Fruit fly (Drosophila melanogaster): ENCODE data around the gene ERp44.
A peak's percentile ranks its signal among the peaks of the same experiment; 100 is the strongest.

ERp44 gene

DNA sequence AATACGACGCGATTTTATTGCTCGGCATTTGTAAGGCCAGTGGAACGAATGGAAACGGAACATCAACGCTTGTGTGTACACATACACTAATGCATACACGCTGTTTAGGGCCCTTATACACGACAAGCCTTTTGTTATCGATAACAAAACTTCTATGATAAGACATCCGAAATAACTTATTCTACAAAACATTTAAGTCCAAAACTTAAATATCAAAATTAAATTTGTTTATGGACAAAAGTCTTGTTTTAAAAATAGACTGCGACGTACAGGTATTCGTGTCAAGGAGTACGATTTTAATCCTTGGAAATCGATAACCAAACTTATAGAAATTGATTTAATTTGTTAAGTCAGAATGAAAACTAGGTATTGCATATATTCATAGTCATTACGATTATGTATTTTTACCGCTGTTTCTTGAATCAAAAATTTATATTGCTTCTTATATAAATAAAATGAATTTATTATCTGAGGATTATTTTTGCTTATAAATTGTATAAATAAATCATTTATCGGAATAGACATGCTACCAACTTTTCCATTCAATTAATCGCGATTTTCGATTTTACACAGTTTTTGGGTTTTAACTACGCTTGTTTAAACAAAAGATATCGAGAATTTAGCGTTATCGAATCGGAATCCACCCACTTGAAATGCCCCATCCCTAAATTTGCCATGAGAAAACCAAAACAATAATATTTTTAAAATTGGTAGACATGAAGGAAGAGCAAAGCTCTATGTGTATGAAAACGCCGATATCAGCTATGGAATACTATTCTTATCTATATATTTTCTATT, 15.8 kb upstream of the ERp44 start, which contains the start of the genes CG9915 and SWIP:
Gene CG9915 (minus strand): TSS at position 61 of the 798 bp plus-strand sequence.
Gene SWIP (plus strand): TSS at position 632 of the 798 bp plus-strand sequence.
- TF ChIP-seq noc (tag; optimal IDR thresholded peaks at IDR 0.05): no peak

DNA sequence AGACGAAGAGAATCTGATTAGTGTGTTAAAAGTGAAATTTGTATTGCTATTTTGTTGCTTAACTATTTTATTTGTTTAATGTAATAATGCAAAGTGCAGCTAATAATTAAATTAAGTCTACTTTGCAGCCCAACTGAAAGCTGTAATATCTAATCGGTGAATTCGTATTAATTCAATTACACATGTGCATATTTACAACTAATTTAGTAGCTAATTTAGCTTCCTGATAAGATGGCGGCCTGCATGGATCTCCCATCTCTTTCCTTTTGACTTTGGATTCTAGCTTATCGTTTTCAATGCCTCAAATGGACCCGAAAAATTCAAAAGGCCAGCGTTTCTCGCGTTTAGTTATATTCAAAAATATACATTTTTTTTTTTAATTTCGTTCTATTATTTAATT, 12.2 kb upstream of the ERp44 start:
- no peak for TF ChIP-seq noc (tag; optimal IDR thresholded peaks at IDR 0.05)

DNA sequence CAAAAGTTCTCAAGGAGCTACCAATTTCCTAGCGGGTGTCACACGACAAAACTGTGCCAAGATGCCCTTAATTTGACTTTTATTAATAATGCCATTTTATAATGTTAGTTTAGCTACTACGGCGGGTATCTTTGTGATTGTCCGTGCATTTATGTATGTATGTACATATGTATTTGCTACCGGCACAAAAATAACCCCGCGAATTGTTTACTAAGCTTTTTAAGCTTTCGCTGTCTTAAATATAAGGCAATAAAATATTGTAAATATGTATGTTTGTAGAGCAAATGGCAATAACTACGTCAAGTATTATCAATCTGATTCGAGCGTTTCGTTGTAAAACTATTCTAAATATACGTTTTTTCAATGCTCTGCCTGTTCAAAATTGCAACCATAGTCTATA, 11.4 kb upstream of the ERp44 start:
- no peak for TF ChIP-seq noc (tag; optimal IDR thresholded peaks at IDR 0.05)

DNA sequence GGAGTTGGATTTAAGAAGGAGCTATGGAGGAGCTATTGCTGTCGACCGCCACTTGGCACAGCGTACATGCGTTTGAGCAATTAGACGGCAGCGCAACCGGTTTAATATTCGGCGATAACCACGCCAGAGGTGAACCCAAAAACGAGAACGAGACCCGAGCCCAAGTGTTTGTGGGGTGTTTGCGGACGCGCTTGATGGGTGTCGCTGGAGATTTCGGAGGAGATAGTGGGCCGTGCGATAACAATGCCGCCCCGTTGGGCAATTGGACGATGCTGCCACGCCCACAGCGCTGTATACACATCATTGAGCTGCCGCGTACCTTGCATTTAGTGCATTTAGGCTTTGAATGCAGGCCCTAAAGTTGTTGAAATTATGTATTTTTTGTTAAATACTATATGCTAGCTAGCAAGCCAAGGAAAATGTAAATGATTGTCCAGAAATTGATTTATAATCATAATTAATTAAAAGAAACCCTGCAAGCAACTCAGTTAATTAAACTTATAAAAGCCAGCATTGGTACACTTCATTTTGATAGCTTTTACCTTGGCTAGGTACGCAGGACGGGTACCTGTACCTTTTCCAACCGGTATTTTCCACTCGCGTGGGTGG, 10.9 kb upstream of the ERp44 start, which contains the start of gene Had1:
Gene Had1 (minus strand): TSS at position 358 of the 609 bp plus-strand sequence.
- TF ChIP-seq noc (tag; optimal IDR thresholded peaks at IDR 0.05): no peak

DNA sequence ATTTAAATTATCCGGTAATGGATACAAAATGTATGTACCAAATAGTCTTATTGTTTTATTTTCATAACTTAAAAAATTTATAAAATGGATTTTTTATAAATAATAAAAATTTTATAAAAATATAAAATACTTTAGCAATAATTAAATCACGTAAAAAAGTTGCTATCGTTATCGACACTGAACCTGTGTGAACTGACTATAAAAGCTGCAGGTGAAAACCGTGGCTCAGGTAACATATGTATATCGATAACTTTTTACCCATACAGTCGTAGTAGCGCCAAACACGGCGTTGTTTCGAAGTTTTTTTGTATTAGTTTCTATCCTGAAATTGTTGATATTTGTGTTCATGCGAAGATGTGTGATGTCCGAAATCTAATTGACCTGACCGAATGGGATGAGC, 6.1 kb upstream of the ERp44 start, which contains the start of gene CG3679:
Gene CG3679 (plus strand): TSS at position 235 of the 400 bp plus-strand sequence.
- TF ChIP-seq noc (tag; optimal IDR thresholded peaks at IDR 0.05): no peak

DNA sequence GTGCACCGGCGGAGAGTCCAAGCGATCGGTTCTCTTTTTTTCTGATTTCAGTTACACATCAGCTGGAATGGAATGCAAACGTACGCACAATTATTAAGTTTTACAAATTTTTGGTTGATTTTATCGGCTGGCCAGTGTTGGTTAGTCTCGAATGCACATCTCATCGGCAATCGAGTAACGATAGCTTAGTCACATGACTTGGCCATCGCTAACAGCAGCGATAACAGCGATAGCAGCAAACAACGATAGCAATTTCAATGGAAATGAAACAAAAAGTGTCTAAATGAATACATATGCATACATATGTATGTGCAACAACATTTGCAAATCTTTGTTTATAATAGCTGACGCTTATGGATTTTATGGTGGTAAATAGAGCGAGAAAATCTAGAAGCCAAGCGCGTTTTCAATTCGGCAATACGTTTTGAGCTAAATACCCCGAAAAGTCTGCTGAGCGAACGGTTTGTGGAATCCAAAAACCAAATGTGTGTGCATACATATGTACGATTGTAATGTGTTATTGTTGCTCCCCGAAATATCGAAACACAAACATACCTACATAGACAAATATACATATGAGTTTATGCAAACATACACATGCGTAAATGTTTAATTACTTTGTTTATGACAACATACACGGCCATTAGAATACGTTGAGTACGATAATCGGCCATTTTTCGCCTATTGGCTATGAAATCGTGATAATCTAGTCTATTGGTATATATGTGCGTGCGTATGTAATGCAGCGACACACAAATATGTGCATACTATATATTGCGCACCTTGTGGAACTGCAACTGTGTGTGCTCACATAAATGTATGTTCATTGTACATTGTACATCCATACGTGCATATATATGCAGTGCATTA, 860 bp downstream of the ERp44 start, which contains the start of gene CG3632:
Gene CG3632 (plus strand): TSS at position 249 of the 870 bp plus-strand sequence.
- TF ChIP-seq noc (tag; optimal IDR thresholded peaks at IDR 0.05): no peak

DNA sequence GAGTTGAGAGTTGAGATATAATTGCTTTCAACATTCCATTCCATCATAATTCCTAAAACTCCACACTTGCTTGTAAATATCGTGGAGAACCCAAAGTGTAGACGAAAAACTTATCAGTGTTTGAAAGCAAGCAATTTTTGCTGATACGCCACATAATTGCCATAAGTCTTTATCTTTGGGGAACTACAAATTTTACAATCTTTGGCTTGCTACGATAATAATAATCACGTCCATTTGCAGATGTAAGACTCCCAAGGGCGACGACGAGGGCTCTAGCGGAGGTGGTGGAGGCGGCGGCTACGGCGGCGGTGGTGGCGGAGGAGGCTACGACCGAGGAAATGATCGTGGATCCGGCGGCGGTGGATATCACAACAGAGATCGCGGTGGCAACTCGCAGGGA, 4.9 kb downstream of the ERp44 start:
- TF ChIP-seq noc (tag; optimal IDR thresholded peaks at IDR 0.05): no peak

DNA sequence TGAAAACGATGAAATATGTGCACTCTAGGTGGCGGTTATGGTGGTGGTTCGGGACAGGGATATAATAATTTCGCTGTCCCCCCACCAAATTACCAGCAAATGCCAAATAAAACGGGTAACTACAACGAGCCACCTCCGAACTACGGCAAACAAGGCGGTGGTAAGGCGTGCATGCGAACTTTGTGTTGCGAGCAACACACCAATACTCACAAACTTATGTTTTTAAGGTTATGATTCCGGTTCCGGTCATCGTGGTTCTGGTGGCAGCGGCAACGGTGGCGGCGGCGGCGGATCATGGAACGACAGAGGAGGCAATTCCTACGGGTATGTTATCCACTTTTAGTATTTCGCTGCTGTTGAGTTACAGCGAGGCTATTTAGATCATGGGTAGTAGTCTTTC, 8.5 kb downstream of the ERp44 start:
- TF ChIP-seq noc (tag; optimal IDR thresholded peaks at IDR 0.05): no peak

DNA sequence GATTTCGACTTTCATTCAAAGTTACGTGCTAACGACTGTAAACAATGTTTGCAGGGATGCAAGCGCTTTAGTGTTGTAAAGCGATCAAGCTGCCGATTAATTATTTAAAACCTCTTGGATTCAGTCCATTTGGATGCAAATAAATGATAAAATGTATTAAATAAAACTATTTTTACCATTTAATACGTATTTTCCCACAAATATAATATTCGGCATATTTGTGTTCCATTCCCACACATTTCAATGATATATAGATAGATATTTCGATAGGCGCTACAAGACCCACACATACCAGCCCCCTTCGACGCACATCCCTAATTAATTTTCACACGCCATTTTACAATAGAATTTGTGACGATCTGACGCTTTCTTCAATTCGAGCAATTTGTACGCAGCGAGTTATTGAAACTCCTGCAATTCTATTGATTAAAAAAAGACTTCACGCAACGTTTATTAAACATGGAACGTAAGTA, 9.0 kb downstream of the ERp44 start, which contains the start of the genes CG32576 and caz:
Gene CG32576 (minus strand): TSS at position 42 of the 473 bp plus-strand sequence.
Gene caz (plus strand): TSS at position 319 of the 473 bp plus-strand sequence.
- peak; percentile 28 for TF ChIP-seq noc (tag; optimal IDR thresholded peaks at IDR 0.05)

DNA sequence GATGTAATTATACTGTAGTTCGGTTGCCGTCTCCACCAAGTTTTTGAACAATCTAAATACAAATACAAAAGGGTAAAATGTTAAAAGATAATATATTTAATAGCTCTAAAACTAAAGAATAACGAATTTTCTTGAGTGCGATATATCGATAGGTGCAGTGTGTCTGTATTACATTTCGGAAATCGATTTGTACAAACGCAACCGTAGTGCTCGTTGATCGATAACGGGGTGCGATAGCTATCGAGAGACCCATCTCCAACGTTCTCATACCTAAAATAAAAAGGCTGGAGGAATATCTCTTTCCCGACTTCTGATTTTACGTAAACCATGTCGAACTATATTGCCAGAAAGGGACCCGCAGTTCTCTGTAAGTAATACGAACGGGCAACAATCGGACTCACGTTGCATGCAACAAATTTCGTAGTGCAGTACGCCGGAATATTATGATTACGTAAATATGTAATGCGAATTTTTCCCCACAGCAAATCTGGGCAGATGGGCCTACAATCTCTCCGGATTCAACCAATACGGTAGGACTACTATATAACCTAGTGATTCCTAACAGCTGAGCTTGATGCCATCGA, 11.3 kb downstream of the ERp44 start, which contains the start of gene UQCR-14:
Gene UQCR-14 (plus strand): TSS at position 206 of the 584 bp plus-strand sequence.
- TF ChIP-seq noc (tag; optimal IDR thresholded peaks at IDR 0.05): peak; percentile 19

DNA sequence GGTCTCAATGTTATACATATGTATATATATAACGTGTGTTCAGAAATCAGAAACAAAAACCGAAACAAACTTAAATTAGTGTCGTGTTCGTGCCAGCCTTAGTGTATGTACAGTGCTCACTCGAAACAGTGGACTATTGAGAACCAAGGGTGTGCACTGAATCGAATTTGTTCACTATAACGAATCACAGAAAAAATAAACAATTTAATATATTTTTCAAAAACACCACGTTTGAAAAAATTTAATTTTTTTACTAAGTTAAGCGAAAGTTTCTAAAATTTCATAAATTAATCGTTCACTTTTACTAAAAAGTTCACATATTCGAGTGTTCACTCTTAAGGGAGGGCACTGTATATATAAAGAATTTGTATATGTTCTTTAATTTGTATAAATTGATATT, 12.3 kb downstream of the ERp44 start:
- TF ChIP-seq noc (tag; optimal IDR thresholded peaks at IDR 0.05): peak; percentile 51

DNA sequence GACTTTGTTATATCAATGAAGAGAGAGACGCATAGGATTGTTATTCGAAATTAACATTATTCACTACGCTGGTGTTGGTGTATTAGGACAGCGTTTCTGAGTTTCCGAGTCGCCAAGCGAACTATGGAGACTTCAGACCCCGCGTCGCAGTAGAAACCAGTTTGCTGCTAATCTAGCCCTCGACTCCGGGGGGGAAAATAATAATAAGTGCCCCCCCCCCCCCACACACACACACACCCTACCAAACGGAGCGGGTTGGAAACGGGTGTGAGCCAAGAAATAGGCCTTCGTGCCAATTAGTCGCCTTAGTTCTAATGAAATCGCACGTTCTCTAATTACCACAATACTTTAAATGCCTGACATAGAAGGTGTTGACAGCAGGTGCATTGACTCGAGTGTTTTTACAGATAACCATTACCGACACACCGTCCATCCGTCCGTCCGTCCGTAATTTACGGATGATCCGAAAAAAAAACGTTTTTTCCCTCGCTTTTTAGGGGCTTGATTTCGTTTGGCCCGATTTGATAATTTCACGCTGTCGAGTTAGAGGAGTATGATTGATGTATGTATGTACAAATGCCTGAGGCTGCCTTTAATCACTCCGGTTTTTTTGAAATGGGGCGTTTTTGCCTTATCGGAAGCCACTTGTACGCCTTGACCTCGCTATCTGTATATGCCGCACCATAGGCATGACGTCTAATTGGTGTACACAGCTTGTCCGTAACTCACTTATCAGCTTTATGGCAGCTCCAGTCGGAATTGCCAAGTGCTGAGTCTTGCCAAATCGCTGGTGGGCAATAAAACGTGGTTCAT, 15.6 kb downstream of the ERp44 start:
- TF ChIP-seq noc (tag; optimal IDR thresholded peaks at IDR 0.05): peak; percentile 54

DNA sequence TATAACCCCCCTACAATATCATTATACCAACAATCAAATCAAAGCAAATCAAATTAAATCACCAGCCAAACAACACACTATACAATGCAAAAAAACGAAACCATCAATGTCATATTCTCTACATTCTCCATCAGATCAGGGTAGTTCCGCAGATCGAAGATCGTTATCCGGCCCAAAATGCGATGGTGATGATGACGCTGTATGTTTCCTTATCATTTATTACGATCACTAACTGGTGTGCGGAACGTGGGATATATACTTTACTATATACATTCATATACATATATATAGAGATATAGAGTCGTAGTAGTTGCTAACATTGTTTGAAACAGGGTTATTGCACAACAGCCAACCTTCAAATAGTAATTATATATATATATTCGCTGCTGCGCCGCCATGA, 16.2 kb downstream of the ERp44 start:
- TF ChIP-seq noc (tag; optimal IDR thresholded peaks at IDR 0.05): no peak

DNA sequence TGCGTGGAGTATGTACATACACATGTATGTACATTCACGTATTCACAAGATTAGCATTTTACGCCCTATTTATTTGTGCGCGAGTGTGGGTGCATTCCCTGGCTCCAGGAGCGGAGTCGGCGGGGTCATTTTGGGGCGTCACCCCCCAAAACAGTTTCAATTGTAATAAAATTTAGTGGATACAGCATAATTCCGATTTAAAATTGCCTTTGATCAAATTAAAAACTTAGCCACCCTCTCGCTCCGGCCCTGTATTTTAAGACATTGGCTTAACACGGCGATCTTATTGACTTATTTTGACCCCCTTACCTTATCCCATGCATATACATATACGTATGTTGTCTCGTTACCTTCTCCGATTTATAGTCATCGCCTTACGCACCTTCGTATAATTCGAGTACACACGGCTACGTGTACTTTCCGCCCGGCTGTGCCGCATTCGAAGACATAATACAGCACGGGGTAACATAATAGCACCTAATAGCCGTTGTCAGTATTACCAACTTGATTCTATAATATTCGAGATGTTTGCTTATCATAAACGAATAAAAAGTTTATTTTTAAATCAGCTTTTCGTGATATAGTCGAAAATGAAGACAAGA, 18.1 kb downstream of the ERp44 start:
- TF ChIP-seq noc (tag; optimal IDR thresholded peaks at IDR 0.05): peak; percentile 90
